Fruit fly (Drosophila melanogaster) whole organism, wandering third instar larva: Measurements from ENCODE around the gene lectin-37Db.

ENCODE experiments used
- CG9705 ChIP-seq: fragments of 200-800 bp; sonication (Bioruptor generic); optimal IDR thresholded peaks from 2 replicates; lab custom pipeline; 2018; ENCODE audit warnings: missing biosample characterization, mild to moderate bottlenecking, missing genetic modification characterization
- Dif ChIP-seq: fragments of 200-275, 200-300 bp; sonication (Bioruptor generic); optimal IDR thresholded peaks from 2 replicates; lab custom pipeline; 2018; ENCODE audit warnings: missing biosample characterization, missing genetic modification characterization; ENCODE audit not compliant: partially characterized antibody
- Mio ChIP-seq: sonication (Bioruptor generic); optimal IDR thresholded peaks from 2 replicates; lab custom pipeline; 2016; ENCODE audit warnings: missing biosample characterization, missing genetic modification characterization
- Myc ChIP-seq: fragments of >200 bp; optimal IDR thresholded peaks from 2 replicates; lab custom pipeline; 2017
- N ChIP-seq: fragments of >200 bp; optimal IDR thresholded peaks from 2 replicates; lab custom pipeline; 2018; ENCODE audit warnings: missing biosample characterization, missing external identifiers, missing genetic modification characterization
- br ChIP-seq: fragments of 200-800 bp; sonication (Bioruptor generic); optimal IDR thresholded peaks from 2 replicates; lab custom pipeline; 2016; ENCODE audit warnings: missing biosample characterization, missing genetic modification characterization
- brk ChIP-seq: fragments of 200-800 bp; sonication (Bioruptor generic); optimal IDR thresholded peaks from 2 replicates; lab custom pipeline; 2016; ENCODE audit warnings: missing biosample characterization, mild to moderate bottlenecking, missing genetic modification characterization
- foxo ChIP-seq, 2 experiments: fragments of 200-800 bp; sonication (Bioruptor generic); optimal IDR thresholded peaks; 2 replicates in 1 of 2; 3 replicates in 1 of 2; lab custom pipeline; 2016 to 2017; ENCODE audit warnings: missing biosample characterization in 2 of 2, missing genetic modification characterization in 2 of 2
- lola ChIP-seq: fragments of >200 bp; optimal IDR thresholded peaks from 2 replicates; lab custom pipeline; 2017; ENCODE audit warnings: missing biosample characterization, missing genetic modification characterization
- psq ChIP-seq: fragments of 200-800 bp; sonication (Bioruptor generic); optimal IDR thresholded peaks from 3 replicates; lab custom pipeline; 2017; ENCODE audit warnings: missing biosample characterization, mild to moderate bottlenecking, missing genetic modification characterization, moderate library complexity
- sage ChIP-seq: fragments of 200-800 bp; sonication (Bioruptor generic); optimal IDR thresholded peaks from 2 replicates; lab custom pipeline; 2016; ENCODE audit warnings: missing biosample characterization, mild to moderate bottlenecking, missing genetic modification characterization
- sv ChIP-seq: fragments of 200-800 bp; sonication (Bioruptor generic); optimal IDR thresholded peaks from 3 replicates; lab custom pipeline; 2016; ENCODE audit warnings: missing biosample characterization, missing genetic modification characterization
- usp ChIP-seq: fragments of >200 bp; optimal IDR thresholded peaks from 2 replicates; lab custom pipeline; 2017; ENCODE audit warnings: missing biosample characterization, missing genetic modification characterization

DNA sequence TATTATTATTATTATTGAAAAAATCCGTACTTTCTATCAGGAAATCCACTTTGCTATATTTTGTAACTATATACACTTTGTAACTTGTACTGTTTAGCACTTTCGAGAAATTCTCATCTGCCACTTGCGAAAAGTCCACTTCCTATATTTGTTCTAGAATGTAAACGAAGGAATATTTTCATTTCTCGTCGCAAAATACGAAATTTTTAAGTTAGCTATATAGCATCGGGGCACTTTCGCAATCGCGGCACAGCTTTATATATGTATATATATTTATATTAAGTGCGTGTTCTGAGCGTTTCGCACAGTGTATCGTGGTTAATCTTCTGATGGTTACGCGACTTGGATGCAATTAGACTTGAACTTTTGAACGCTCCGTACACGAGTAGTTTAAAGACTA lies 22.9 kb downstream of the lectin-37Db start, which contains the start of gene RanGAP:
- no peak for TF ChIP-seq usp
- no peak for TF ChIP-seq psq
- TF ChIP-seq N (GFP tag; lab: Kevin White, UChicago) = no peak
- no peak for TF ChIP-seq Myc (lab: Kevin White, UChicago)
- TF ChIP-seq brk (GFP tag; lab: Kevin White, UChicago) = no peak
- TF ChIP-seq foxo (GFP tag; optimal IDR thresholded peaks at IDR 0.05; lab: Kevin White, UChicago) = no peak
- TF ChIP-seq Mio (GFP tag; lab: Kevin White, UChicago) = no peak
- TF ChIP-seq sage (GFP tag; lab: Kevin White, UChicago) = no peak
- TF ChIP-seq CG9705 (GFP tag; lab: Kevin White, UChicago) = no peak
- no peak for TF ChIP-seq Dif (GFP tag; lab: Kevin White, UChicago)
- no peak for TF ChIP-seq lola (GFP tag; lab: Kevin White, UChicago)
- no peak for TF ChIP-seq br
- TF ChIP-seq sv (GFP tag; lab: Kevin White, UChicago) = no peak
